Fruit fly (Drosophila melanogaster): ENCODE data around the gene Ets21C.

- TF ChIP-seq CTCF (optimal IDR thresholded peaks at IDR 0.05): no peak
- TF ChIP-seq CG8478 (optimal IDR thresholded peaks at IDR 0.05): no peak
These were observed 42.1 kb upstream of the Ets21C start, which contains the start of gene Gsc for dm6 chr2L:594635-595384.
